Worm (Caenorhabditis elegans) whole organism, late embryonic: ENCODE data around the gene K09C8.7.

Experiments used
- F13H6.1 ChIP-seq: sonication (generic microtip); optimal IDR thresholded peaks from 2 replicates; lab custom pipeline; 2016; ENCODE audit warnings: missing genetic modification characterization, missing compliant biosample characterization
- K09A11.1 ChIP-seq: sonication (generic microtip); optimal IDR thresholded peaks from 2 replicates; lab custom pipeline; 2017; ENCODE audit warnings: antibody characterized with exemption, mild to moderate bottlenecking, missing genetic modification characterization, missing compliant biosample characterization; ENCODE audit not compliant: insufficient read depth
- ama-1 ChIP-seq: fragments of 150-350 bp; optimal IDR thresholded peaks from 2 replicates; lab custom pipeline; 2014
- ceh-14 ChIP-seq: sonication (generic microtip); optimal IDR thresholded peaks from 2 replicates; lab custom pipeline; 2016; ENCODE audit warnings: missing genotype, missing genetic modification characterization, missing compliant biosample characterization
- ceh-18 ChIP-seq: sonication (generic microtip); optimal IDR thresholded peaks from 2 replicates; lab custom pipeline; 2016; ENCODE audit warnings: missing genetic modification characterization, missing compliant biosample characterization
- ceh-19 ChIP-seq: fragments of 200-800 bp; sonication (Bioruptor generic); optimal IDR thresholded peaks from 2 replicates; lab custom pipeline; 2018; ENCODE audit warnings: mild to moderate bottlenecking, missing genetic modification characterization, missing compliant biosample characterization
- ceh-2 ChIP-seq: sonication (generic microtip); optimal IDR thresholded peaks from 2 replicates; lab custom pipeline; 2016; ENCODE audit warnings: missing genotype, missing genetic modification characterization, missing compliant biosample characterization
- ceh-22 ChIP-seq: sonication (generic microtip); optimal IDR thresholded peaks from 2 replicates; lab custom pipeline; 2017; ENCODE audit warnings: missing biosample characterization, missing genetic modification characterization
- ceh-30 ChIP-seq: fragments of 150-350 bp; optimal IDR thresholded peaks from 2 replicates; lab custom pipeline; 2014; ENCODE audit warnings: missing biosample characterization, missing genetic modification characterization
- ceh-31 ChIP-seq: sonication (generic microtip); optimal IDR thresholded peaks from 2 replicates; lab custom pipeline; 2016; ENCODE audit warnings: missing genetic modification characterization, missing compliant biosample characterization
- ceh-45 ChIP-seq: fragments of 200-800 bp; sonication (Bioruptor generic); IDR thresholded peaks from 2 replicates; pipeline ENCODE4 v1.3.6; 2022; ENCODE audit warnings: missing genetic modification reagents, missing genetic modification characterization, missing compliant biosample characterization
- ceh-48 ChIP-seq: sonication (generic microtip); optimal IDR thresholded peaks from 2 replicates; lab custom pipeline; 2016; ENCODE audit warnings: missing genetic modification characterization, inconsistent platforms, missing compliant biosample characterization
- ceh-6 ChIP-seq: fragments of 200-800 bp; sonication (Bioruptor generic); optimal IDR thresholded peaks from 2 replicates; lab custom pipeline; 2018; ENCODE audit warnings: mild to moderate bottlenecking, missing genetic modification characterization, missing compliant biosample characterization
- ceh-9 ChIP-seq: sonication (generic microtip); optimal IDR thresholded peaks from 2 replicates; lab custom pipeline; 2016; ENCODE audit warnings: mild to moderate bottlenecking, missing genetic modification characterization, inconsistent platforms, missing compliant biosample characterization
- che-1 ChIP-seq: sonication (generic microtip); optimal IDR thresholded peaks from 2 replicates; lab custom pipeline; 2016; ENCODE audit warnings: mild to moderate bottlenecking, missing genetic modification characterization, missing compliant biosample characterization
- dmd-4 ChIP-seq: sonication (generic microtip); optimal IDR thresholded peaks from 2 replicates; lab custom pipeline; 2016; ENCODE audit warnings: borderline replicate concordance, missing genetic modification characterization, missing compliant biosample characterization
- dve-1 ChIP-seq: sonication (generic microtip); optimal IDR thresholded peaks from 2 replicates; lab custom pipeline; 2017; ENCODE audit warnings: antibody characterized with exemption, mild to moderate bottlenecking, missing genetic modification characterization, missing compliant biosample characterization
- ets-4 ChIP-seq: sonication (generic microtip); optimal IDR thresholded peaks from 2 replicates; lab custom pipeline; 2016; ENCODE audit warnings: missing genetic modification characterization, missing compliant biosample characterization
- eyg-1 ChIP-seq: sonication (generic microtip); optimal IDR thresholded peaks from 2 replicates; lab custom pipeline; 2016; ENCODE audit warnings: missing genotype, missing genetic modification characterization, missing compliant biosample characterization
- fax-1 ChIP-seq: sonication (generic microtip); optimal IDR thresholded peaks from 2 replicates; lab custom pipeline; 2016; ENCODE audit warnings: missing genotype, missing genetic modification characterization, missing compliant biosample characterization
- fkh-10 ChIP-seq: fragments of 150-350 bp; optimal IDR thresholded peaks from 2 replicates; lab custom pipeline; 2014; ENCODE audit warnings: missing biosample characterization, missing genetic modification reagents, missing genetic modification characterization
- gmeb-2 ChIP-seq: sonication (generic microtip); optimal IDR thresholded peaks from 2 replicates; lab custom pipeline; 2016; ENCODE audit warnings: missing genetic modification characterization, inconsistent platforms, missing compliant biosample characterization
- hlh-13 ChIP-seq: fragments of 200-800 bp; sonication (Bioruptor generic); optimal IDR thresholded peaks from 2 replicates; lab custom pipeline; 2018; ENCODE audit warnings: mild to moderate bottlenecking, missing genetic modification characterization, missing compliant biosample characterization
- hlh-15 ChIP-seq: sonication (generic microtip); optimal IDR thresholded peaks from 2 replicates; lab custom pipeline; 2016; ENCODE audit warnings: missing genetic modification characterization, missing compliant biosample characterization
- hlh-8 ChIP-seq: sonication (generic microtip); optimal IDR thresholded peaks from 2 replicates; lab custom pipeline; 2016; ENCODE audit warnings: missing genotype, missing genetic modification characterization, missing compliant biosample characterization
- lim-6 ChIP-seq: sonication (generic microtip); optimal IDR thresholded peaks from 2 replicates; lab custom pipeline; 2016; ENCODE audit warnings: missing genetic modification characterization, missing compliant biosample characterization
- nfya-1 ChIP-seq: sonication (generic microtip); optimal IDR thresholded peaks from 2 replicates; lab custom pipeline; 2017; ENCODE audit warnings: missing genetic modification characterization, mild to moderate bottlenecking, missing compliant biosample characterization, antibody characterized with exemption, moderate library complexity
- npax-4 ChIP-seq: sonication (generic microtip); optimal IDR thresholded peaks from 2 replicates; lab custom pipeline; 2016; ENCODE audit warnings: missing genetic modification characterization, missing compliant biosample characterization
- pha-2 ChIP-seq: sonication (generic microtip); optimal IDR thresholded peaks from 2 replicates; lab custom pipeline; 2017; ENCODE audit warnings: mild to moderate bottlenecking, missing genetic modification characterization, missing compliant biosample characterization
- pqm-1 ChIP-seq: sonication (generic microtip); optimal IDR thresholded peaks from 2 replicates; lab custom pipeline; 2016; ENCODE audit warnings: missing genetic modification characterization, missing compliant biosample characterization
- ref-2 ChIP-seq: sonication (generic microtip); optimal IDR thresholded peaks from 2 replicates; lab custom pipeline; 2016; ENCODE audit warnings: missing genetic modification characterization, missing compliant biosample characterization
- rnt-1 ChIP-seq: sonication (generic microtip); optimal IDR thresholded peaks from 2 replicates; lab custom pipeline; 2016; ENCODE audit warnings: missing genetic modification characterization, missing compliant biosample characterization
- sox-2 ChIP-seq: fragments of 200-800 bp; sonication (Bioruptor generic); IDR thresholded peaks from 2 replicates; pipeline ENCODE4 v1.3.6; 2022; ENCODE audit warnings: missing genetic modification reagents, missing genetic modification characterization, missing compliant biosample characterization
- syd-9 ChIP-seq: sonication (generic microtip); optimal IDR thresholded peaks from 2 replicates; lab custom pipeline; 2016; ENCODE audit warnings: mild to moderate bottlenecking, missing genetic modification characterization, moderate library complexity, missing compliant biosample characterization
- tbx-2 ChIP-seq: sonication (generic microtip); optimal IDR thresholded peaks from 2 replicates; lab custom pipeline; 2016; ENCODE audit warnings: missing genetic modification characterization, missing compliant biosample characterization
- unc-55 ChIP-seq: sonication (generic microtip); optimal IDR thresholded peaks from 2 replicates; lab custom pipeline; 2017; ENCODE audit warnings: missing biosample characterization, missing genetic modification reagents, missing genetic modification characterization
- unc-86 ChIP-seq: sonication (generic microtip); optimal IDR thresholded peaks from 2 replicates; lab custom pipeline; 2016; ENCODE audit warnings: missing genetic modification characterization, missing compliant biosample characterization
- ztf-16 ChIP-seq: sonication (generic microtip); optimal IDR thresholded peaks from 2 replicates; lab custom pipeline; 2017; ENCODE audit warnings: missing genetic modification characterization, missing compliant biosample characterization

K09C8.7 gene

DNA sequence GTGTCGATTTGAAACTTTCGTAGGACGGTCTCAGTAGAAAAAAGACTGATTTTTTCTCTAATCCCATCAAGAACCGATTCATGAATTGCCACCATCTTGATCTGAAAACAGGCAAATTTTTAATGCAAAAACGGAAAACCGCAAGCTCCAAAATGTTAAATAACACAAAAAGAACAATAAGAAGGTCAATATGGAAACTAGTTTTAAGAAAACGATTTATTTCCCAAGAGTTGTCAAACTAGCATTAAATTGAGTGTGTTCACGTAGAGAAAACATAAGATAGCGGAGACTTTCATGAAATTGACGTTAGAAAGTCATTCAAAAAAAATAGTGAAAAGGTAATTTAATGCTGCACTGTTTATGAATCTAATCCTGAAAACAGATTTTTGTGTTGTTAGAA lies 37.2 kb downstream of the K09C8.7 start, which contains the start of gene F47B10.9:
Gene F47B10.9 (minus strand): TSS at position 101 of the 400 bp plus-strand sequence.
- no peak for TF ChIP-seq hlh-13
- no peak for TF ChIP-seq ceh-14 (tag; lab: Kevin White, UChicago)
- TF ChIP-seq K09A11.1, result no peak
- no peak for TF ChIP-seq ceh-30 (tag; lab: Kevin White, UChicago)
- no peak for TF ChIP-seq ref-2 (tag; lab: Kevin White, UChicago)
- TF ChIP-seq che-1 (tag; lab: Kevin White, UChicago), result no peak
- no peak for TF ChIP-seq pqm-1 (tag; lab: Kevin White, UChicago)
- TF ChIP-seq unc-86 (tag; lab: Kevin White, UChicago), result no peak

ce11 chrX:10910716-10911115 lies 40.5 kb downstream of the K09C8.7 start, which contains the start of gene F47B10.8:
F47B10.8 (minus strand) TSS chrX:10910816.
- TF ChIP-seq che-1 (tag; lab: Kevin White, UChicago), result no peak
- no peak for TF ChIP-seq ceh-31

DNA sequence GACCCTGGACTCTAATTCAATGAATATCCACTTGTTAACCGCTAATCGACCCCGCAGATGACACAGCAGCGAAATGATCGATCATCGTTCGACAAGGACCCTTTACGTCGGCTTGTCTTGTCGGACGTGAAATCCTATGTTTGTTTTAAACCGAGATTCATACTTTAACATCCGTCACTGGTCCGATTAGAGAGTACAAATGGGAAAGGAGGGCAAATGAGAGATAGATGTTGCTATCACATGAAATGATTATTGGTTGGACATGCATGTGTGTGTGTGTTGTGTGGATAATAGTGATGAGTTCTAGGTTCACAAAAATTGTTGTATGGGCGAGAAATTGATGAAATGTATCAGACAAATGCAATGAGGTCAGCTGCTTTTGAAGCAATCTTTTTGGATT lies 41.5 kb downstream of the K09C8.7 start:
- TF ChIP-seq unc-55 (GFP tag; lab: Kevin White, UChicago) (peak; percentile 55), npax-4 (tag; lab: Kevin White, UChicago) (no peak)

DNA sequence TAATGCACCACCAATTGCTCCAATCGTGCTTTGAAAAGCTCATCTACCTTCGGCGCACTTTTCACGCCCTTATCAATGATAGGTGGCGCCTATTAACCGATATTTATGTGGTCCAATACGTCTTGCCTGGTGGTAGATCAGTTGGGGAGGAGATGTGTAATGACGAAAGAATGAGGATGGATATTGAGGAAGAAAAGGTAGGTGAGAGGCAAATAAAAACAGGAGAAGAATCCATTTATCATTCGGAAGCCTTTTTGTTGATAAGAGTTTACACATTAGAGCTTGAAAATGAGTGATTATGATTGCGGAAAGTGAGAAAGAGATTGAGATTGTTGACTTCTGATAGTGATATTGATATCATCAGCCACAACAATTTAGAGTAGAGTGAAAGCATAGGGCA lies 43.8 kb downstream of the K09C8.7 start:
- TF ChIP-seq ceh-19, result no peak
- no peak for TF ChIP-seq fax-1 (tag; lab: Kevin White, UChicago)
- TF ChIP-seq dve-1 (tag; lab: Kevin White, UChicago), result no peak
- no peak for TF ChIP-seq ceh-45
- TF ChIP-seq hlh-8 (tag; lab: Kevin White, UChicago), result no peak
- TF ChIP-seq sox-2 (GFP tag; lab: Robert Waterston, UW), result no peak
- no peak for TF ChIP-seq syd-9
- no peak for TF ChIP-seq hlh-15 (tag; lab: Kevin White, UChicago)
- TF ChIP-seq eyg-1 (tag; lab: Kevin White, UChicago), result no peak
- no peak for TF ChIP-seq nfya-1 (tag; lab: Kevin White, UChicago)
- no peak for TF ChIP-seq ref-2 (tag; lab: Kevin White, UChicago)
- no peak for TF ChIP-seq dmd-4 (tag; lab: Kevin White, UChicago)
- TF ChIP-seq ceh-31, result no peak
- TF ChIP-seq pha-2 (tag; lab: Kevin White, UChicago), result no peak
- no peak for TF ChIP-seq gmeb-2
- no peak for TF ChIP-seq ama-1
- TF ChIP-seq ceh-22, result no peak
- no peak for TF ChIP-seq ceh-18 (tag; lab: Kevin White, UChicago)
- no peak for TF ChIP-seq ets-4 (tag; lab: Kevin White, UChicago)

ce11 chrX:10903416-10903815 lies 47.8 kb downstream of the K09C8.7 start:
- TF ChIP-seq ceh-48 (tag; lab: Kevin White, UChicago) (no peak), nfya-1 (tag; lab: Kevin White, UChicago) (no peak), tbx-2 (tag; lab: Kevin White, UChicago) (no peak), F13H6.1 (no peak), lim-6 (no peak), ceh-6 (GFP tag; lab: Kevin White, UChicago) (no peak), ceh-18 (tag; lab: Kevin White, UChicago) (no peak), ceh-2 (tag; lab: Kevin White, UChicago) (no peak), ztf-16 (tag; lab: Kevin White, UChicago) (no peak), ceh-9 (no peak), rnt-1 (tag; lab: Kevin White, UChicago) (no peak), dmd-4 (tag; lab: Kevin White, UChicago) (no peak), ceh-31 (no peak), fkh-10 (GFP tag; lab: Kevin White, UChicago) (no peak), unc-86 (tag; lab: Kevin White, UChicago) (no peak), fax-1 (tag; lab: Kevin White, UChicago) (no peak), hlh-15 (tag; lab: Kevin White, UChicago) (no peak)
